Worm (Caenorhabditis elegans) whole organism, young adult: ENCODE measurements around the gene F11D11.4.

Experiments used
- B0019.2 ChIP-seq: fragments of 200-800 bp; sonication (Bioruptor generic); conservative IDR thresholded peaks from 2 replicates; pipeline ENCODE4 v1.3.6; 2022; ENCODE audit warnings: missing genetic modification reagents, missing genetic modification characterization, missing compliant biosample characterization
- B0336.3 ChIP-seq: fragments of 200-800 bp; sonication (Bioruptor generic); IDR thresholded peaks from 2 replicates; pipeline ENCODE4 v1.3.6; 2022; ENCODE audit warnings: missing genetic modification characterization, missing compliant biosample characterization
- D2030.7 ChIP-seq: fragments of 200-800 bp; sonication (Bioruptor generic); IDR thresholded peaks from 2 replicates; pipeline ENCODE4 v1.3.6; 2022; ENCODE audit warnings: missing genetic modification reagents, missing genetic modification characterization, missing compliant biosample characterization
- F10E7.11 ChIP-seq: sonication (generic microtip); optimal IDR thresholded peaks from 2 replicates; lab custom pipeline; 2017; ENCODE audit warnings: mild to moderate bottlenecking, missing genetic modification characterization, moderate library complexity, missing compliant biosample characterization
- F23B12.7 ChIP-seq: sonication (generic microtip); optimal IDR thresholded peaks from 2 replicates; lab custom pipeline; 2017; ENCODE audit warnings: missing genetic modification characterization, mild to moderate bottlenecking, missing compliant biosample characterization, antibody characterized with exemption, moderate library complexity; ENCODE audit not compliant: insufficient read depth
- F49E8.2 ChIP-seq: sonication (generic microtip); optimal IDR thresholded peaks from 3 replicates; lab custom pipeline; 2017; ENCODE audit warnings: missing genetic modification characterization, mild to moderate bottlenecking, missing compliant biosample characterization, antibody characterized with exemption, moderate library complexity; ENCODE audit not compliant: insufficient read depth
- F57A8.1 ChIP-seq: fragments of 200-800 bp; sonication (Bioruptor generic); optimal IDR thresholded peaks from 2 replicates; lab custom pipeline; 2018; ENCODE audit warnings: mild to moderate bottlenecking, missing genetic modification characterization, moderate library complexity, missing compliant biosample characterization
- Y56A3A.18 ChIP-seq: fragments of 200-800 bp; sonication (Bioruptor generic); IDR thresholded peaks from 2 replicates; pipeline ENCODE4 v1.3.6; 2022; ENCODE audit warnings: missing genetic modification reagents, missing genetic modification characterization, missing compliant biosample characterization
- akir-1 ChIP-seq: fragments of 200-800 bp; sonication (Bioruptor generic); optimal IDR thresholded peaks from 2 replicates; lab custom pipeline; 2018; ENCODE audit warnings: mild to moderate bottlenecking, missing genetic modification characterization, moderate library complexity, missing compliant biosample characterization
- athp-1 ChIP-seq: sonication (generic microtip); optimal IDR thresholded peaks from 2 replicates; lab custom pipeline; 2017; ENCODE audit warnings: mild to moderate bottlenecking, missing genetic modification characterization, missing compliant biosample characterization
- attf-5 ChIP-seq: fragments of 200-800 bp; sonication (Bioruptor generic); optimal IDR thresholded peaks from 2 replicates; lab custom pipeline; 2018; ENCODE audit warnings: mild to moderate bottlenecking, missing genetic modification characterization, missing compliant biosample characterization
- attf-6 ChIP-seq: fragments of 200-800 bp; sonication (Bioruptor generic); IDR thresholded peaks from 2 replicates; pipeline ENCODE4 v1.3.6; 2022; ENCODE audit warnings: missing genetic modification reagents, missing genetic modification characterization, missing compliant biosample characterization
- bed-2 ChIP-seq: fragments of 200-800 bp; sonication (Bioruptor generic); IDR thresholded peaks from 2 replicates; pipeline ENCODE4 v1.3.6; 2022; ENCODE audit warnings: missing genetic modification reagents, missing genetic modification characterization, missing compliant biosample characterization
- cebp-1 ChIP-seq, 2 experiments: fragments of 200-800 bp in 1 of 2; sonication (Bioruptor generic) in 1 of 2; sonication (generic microtip) in 1 of 2; IDR thresholded peaks in 1 of 2; optimal IDR thresholded peaks in 1 of 2; 2 replicates each; pipeline versions ENCODE4 v1.3.6 to Lab custom; 2017 to 2022; ENCODE audit warnings: missing compliant biosample characterization in 2 of 2, missing genetic modification characterization in 2 of 2, mild to moderate bottlenecking in 1 of 2, missing genetic modification reagents in 1 of 2, moderate library complexity in 1 of 2
- ceh-58 ChIP-seq: fragments of 200-800 bp; sonication (Bioruptor generic); IDR thresholded peaks from 2 replicates; pipeline ENCODE4 v1.3.6; 2022; ENCODE audit warnings: missing genetic modification characterization, missing compliant biosample characterization
- die-1 ChIP-seq: sonication (generic microtip); optimal IDR thresholded peaks from 2 replicates; lab custom pipeline; 2016; ENCODE audit warnings: missing genotype, mild to moderate bottlenecking, missing genetic modification characterization, missing compliant biosample characterization
- egl-18 ChIP-seq: fragments of 200-800 bp; sonication (Bioruptor generic); IDR thresholded peaks from 2 replicates; pipeline ENCODE4 v1.3.6; 2022; ENCODE audit warnings: missing genetic modification reagents, missing genetic modification characterization, missing compliant biosample characterization
- egl-44 ChIP-seq: fragments of 200-800 bp; sonication (Bioruptor generic); IDR thresholded peaks from 2 replicates; pipeline ENCODE4 v1.3.6; 2022; ENCODE audit warnings: missing genetic modification reagents, missing genetic modification characterization, missing compliant biosample characterization
- ekl-4 ChIP-seq: fragments of 200-800 bp; sonication (Bioruptor generic); IDR thresholded peaks from 2 replicates; pipeline ENCODE4 v1.3.6; 2022; ENCODE audit warnings: missing genetic modification reagents, missing genetic modification characterization, missing compliant biosample characterization
- gei-17 ChIP-seq: fragments of 200-800 bp; sonication (Bioruptor generic); optimal IDR thresholded peaks from 2 replicates; lab custom pipeline; 2018; ENCODE audit warnings: mild to moderate bottlenecking, missing genetic modification characterization, missing compliant biosample characterization
- let-607 ChIP-seq, 2 experiments: fragments of 200-800 bp in 1 of 2; sonication (Bioruptor generic) in 1 of 2; sonication (generic microtip) in 1 of 2; optimal IDR thresholded peaks; 2 replicates each; lab custom pipeline; 2016 to 2018; ENCODE audit warnings: mild to moderate bottlenecking in 2 of 2, missing compliant biosample characterization in 2 of 2, missing genetic modification characterization in 2 of 2, moderate library complexity in 2 of 2, missing genotype in 1 of 2
- lin-35 ChIP-seq, 3 experiments: fragments of 150-350 bp in 2 of 3; sonication (generic microtip) in 1 of 3; optimal IDR thresholded peaks; 2 replicates each; lab custom pipeline; 2014 to 2018; ENCODE audit warnings: missing biosample characterization in 3 of 3, missing genetic modification characterization in 3 of 3, missing genetic modification reagents in 3 of 3
- lin-40 ChIP-seq: sonication (generic microtip); optimal IDR thresholded peaks from 2 replicates; lab custom pipeline; 2016; ENCODE audit warnings: missing genetic modification characterization, mild to moderate bottlenecking, missing compliant biosample characterization, missing genotype, missing genetic modification reagents
- lsy-27 ChIP-seq: sonication (generic microtip); optimal IDR thresholded peaks from 2 replicates; lab custom pipeline; 2017; ENCODE audit warnings: missing genetic modification characterization, mild to moderate bottlenecking, missing compliant biosample characterization, antibody characterized with exemption, missing genotype, borderline replicate concordance; ENCODE audit not compliant: insufficient read depth
- madf-10 ChIP-seq: sonication (generic microtip); optimal IDR thresholded peaks from 2 replicates; lab custom pipeline; 2016; ENCODE audit warnings: mild to moderate bottlenecking, missing genetic modification characterization, missing compliant biosample characterization
- madf-8 ChIP-seq: fragments of 200-800 bp; sonication (Bioruptor generic); conservative IDR thresholded peaks from 2 replicates; pipeline ENCODE4 v1.3.6; 2022; ENCODE audit warnings: missing genetic modification reagents, missing genetic modification characterization, missing compliant biosample characterization
- mcd-1 ChIP-seq: fragments of 200-800 bp; sonication (Bioruptor generic); IDR thresholded peaks from 2 replicates; pipeline ENCODE4 v1.3.6; 2022; ENCODE audit warnings: missing genetic modification reagents, missing genetic modification characterization, missing compliant biosample characterization
- nfya-2 ChIP-seq: fragments of 200-800 bp; sonication (Bioruptor generic); IDR thresholded peaks from 2 replicates; pipeline ENCODE4 v1.3.6; 2022; ENCODE audit warnings: missing genetic modification reagents, missing genetic modification characterization, missing compliant biosample characterization
- nhr-120 ChIP-seq: fragments of 200-800 bp; sonication (Bioruptor generic); IDR thresholded peaks from 2 replicates; pipeline ENCODE4 v1.3.6; 2022; ENCODE audit warnings: missing genetic modification characterization, missing compliant biosample characterization
- nhr-80 ChIP-seq: sonication (generic microtip); optimal IDR thresholded peaks from 2 replicates; lab custom pipeline; 2016; ENCODE audit warnings: missing genetic modification characterization, missing compliant biosample characterization
- pbrm-1 ChIP-seq: fragments of 200-800 bp; sonication (Bioruptor generic); IDR thresholded peaks from 2 replicates; pipeline ENCODE4 v1.3.6; 2022; ENCODE audit warnings: missing genetic modification reagents, missing genetic modification characterization, missing compliant biosample characterization
- pha-4 ChIP-seq: fragments of 150-350 bp; sonication (generic microtip); optimal IDR thresholded peaks from 2 replicates; lab custom pipeline; 2014; ENCODE audit warnings: missing biosample characterization, missing genetic modification reagents, missing genetic modification characterization
- rcor-1 ChIP-seq: fragments of 200-800 bp; sonication (Bioruptor generic); IDR thresholded peaks from 2 replicates; pipeline ENCODE4 v1.3.6; 2022; ENCODE audit warnings: missing genetic modification reagents, missing genetic modification characterization, missing compliant biosample characterization
- repo-1 ChIP-seq: sonication (generic microtip); optimal IDR thresholded peaks from 2 replicates; lab custom pipeline; 2017; ENCODE audit warnings: mild to moderate bottlenecking, missing genetic modification characterization, missing compliant biosample characterization
- sea-2 ChIP-seq: fragments of 200-800 bp; sonication (Bioruptor generic); IDR thresholded peaks from 2 replicates; pipeline ENCODE4 v1.3.6; 2022; ENCODE audit warnings: missing genetic modification characterization, missing compliant biosample characterization
- snpc-1.1 ChIP-seq: sonication (generic microtip); optimal IDR thresholded peaks from 2 replicates; lab custom pipeline; 2017; ENCODE audit warnings: missing genetic modification characterization, mild to moderate bottlenecking, missing compliant biosample characterization, antibody characterized with exemption, moderate library complexity, missing genotype, missing genetic modification reagents; ENCODE audit not compliant: insufficient read depth
- snpc-3.4 ChIP-seq: sonication (generic microtip); optimal IDR thresholded peaks from 2 replicates; lab custom pipeline; 2017; ENCODE audit warnings: missing genetic modification characterization, mild to moderate bottlenecking, missing compliant biosample characterization, antibody characterized with exemption, moderate library complexity, missing genotype, missing genetic modification reagents
- tbx-9 ChIP-seq: sonication (generic microtip); optimal IDR thresholded peaks from 2 replicates; lab custom pipeline; 2016; ENCODE audit warnings: borderline replicate concordance, missing genetic modification characterization, inconsistent platforms, missing compliant biosample characterization
- unc-130 ChIP-seq: sonication (generic microtip); optimal IDR thresholded peaks from 2 replicates; lab custom pipeline; 2016; ENCODE audit warnings: missing genetic modification reagents, missing genetic modification characterization, missing compliant biosample characterization
- zfh-2 ChIP-seq: fragments of 200-800 bp; sonication (Bioruptor generic); conservative IDR thresholded peaks from 2 replicates; pipeline ENCODE4 v1.3.6; 2022; ENCODE audit warnings: missing genetic modification reagents, missing genetic modification characterization, missing compliant biosample characterization
- zim-3 ChIP-seq: sonication (generic microtip); optimal IDR thresholded peaks from 2 replicates; lab custom pipeline; 2017; ENCODE audit warnings: mild to moderate bottlenecking, missing genetic modification characterization, moderate library complexity, missing compliant biosample characterization
- ztf-18 ChIP-seq: sonication (generic microtip); optimal IDR thresholded peaks from 2 replicates; lab custom pipeline; 2016; ENCODE audit warnings: missing genotype, mild to moderate bottlenecking, missing genetic modification characterization, missing compliant biosample characterization
- ztf-28 ChIP-seq: fragments of 200-800 bp; sonication (Bioruptor generic); IDR thresholded peaks from 2 replicates; pipeline ENCODE4 v1.3.6; 2022; ENCODE audit warnings: missing genetic modification reagents, missing genetic modification characterization, missing compliant biosample characterization
- ztf-6 ChIP-seq: fragments of 200-800 bp; sonication (Bioruptor generic); IDR thresholded peaks from 2 replicates; pipeline ENCODE4 v1.3.6; 2022; ENCODE audit warnings: missing genetic modification reagents, missing genetic modification characterization, missing compliant biosample characterization

F11D11.4 gene

DNA sequence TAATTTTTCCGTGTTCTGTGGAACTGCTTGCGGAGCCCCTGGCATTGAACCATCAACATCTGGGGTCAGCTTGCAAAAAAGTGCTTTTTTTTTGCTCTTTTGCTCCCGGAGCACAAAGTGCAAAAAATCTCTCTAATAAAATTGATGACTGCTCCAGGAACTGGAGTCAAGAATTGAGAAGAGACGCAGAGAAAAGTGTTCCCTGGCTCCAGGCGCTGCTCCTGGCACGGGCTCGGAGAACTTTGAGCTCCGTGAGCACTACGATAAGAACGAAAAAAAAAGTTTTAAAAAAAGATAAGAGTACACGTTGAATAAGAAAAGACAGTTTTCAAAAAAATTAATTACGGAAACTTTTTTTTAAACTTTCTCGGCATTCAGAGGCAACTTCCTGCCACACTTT lies 21.6 kb downstream of the F11D11.4 start (continued):
- TF ChIP-seq zfh-2 (peak; percentile 48), tbx-9 (tag; lab: Kevin White, UChicago) (no peak), attf-6 (GFP tag; lab: Robert Waterston, UW) (no peak), sea-2 (GFP tag; lab: Robert Waterston, UW) (no peak), ceh-58 (GFP tag; lab: Robert Waterston, UW) (no peak), rcor-1 (GFP tag; lab: Robert Waterston, UW) (no peak), Y56A3A.18 (no peak), lin-35 (GFP tag; optimal IDR thresholded peaks at IDR 0.05; lab: Kevin White, UChicago) (peak in 1 of 3 experiments; percentile 15), die-1 (tag; lab: Kevin White, UChicago) (no peak), nfya-2 (GFP tag; lab: Robert Waterston, UW) (no peak), madf-10 (tag; lab: Kevin White, UChicago) (no peak), nhr-120 (GFP tag; lab: Robert Waterston, UW) (no peak), gei-17 (GFP tag; lab: Kevin White, UChicago) (no peak), F49E8.2 (no peak), D2030.7 (no peak), nhr-80 (peak; percentile 76), ztf-28 (GFP tag; lab: Robert Waterston, UW) (no peak)
- TF ChIP-seq, all 124 proteins: peak for 7

DNA sequence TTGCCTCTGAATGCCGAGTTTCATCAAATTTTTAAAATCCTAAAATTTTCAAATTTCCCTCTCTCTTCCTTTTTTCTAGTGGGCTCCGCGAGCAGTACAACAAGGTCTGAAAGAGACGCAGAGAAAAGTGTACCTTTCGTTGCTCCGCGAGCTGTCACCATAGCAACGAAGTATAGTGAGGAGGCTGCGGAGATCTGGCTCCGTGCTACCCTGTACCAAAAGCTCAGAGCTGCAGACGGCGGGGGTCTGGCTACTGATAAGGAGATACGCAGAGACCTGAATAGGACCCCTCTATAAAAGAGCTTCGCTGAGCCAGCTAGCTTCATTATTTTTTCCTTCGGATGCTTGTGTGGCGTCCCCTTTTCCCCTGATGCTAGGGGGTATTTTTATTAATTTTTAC lies 22.3 kb downstream of the F11D11.4 start, which contains the start of gene Y17D7B.10:
Gene Y17D7B.10, plus strand, starts transcription at position 243 of the 400 bp plus-strand sequence.
- TF ChIP-seq F57A8.1 (GFP tag; lab: Kevin White, UChicago) (no peak), snpc-1.1 (no peak), repo-1 (tag; lab: Kevin White, UChicago) (no peak), ztf-28 (GFP tag; lab: Robert Waterston, UW) (no peak), ztf-6 (GFP tag; lab: Robert Waterston, UW) (no peak), athp-1 (tag; lab: Kevin White, UChicago) (no peak), F23B12.7 (tag; lab: Kevin White, UChicago) (no peak), madf-8 (no peak), pbrm-1 (no peak), zim-3 (tag; lab: Kevin White, UChicago) (no peak), F10E7.11 (tag; lab: Kevin White, UChicago) (no peak), nhr-80 (no peak), nfya-2 (GFP tag; lab: Robert Waterston, UW) (no peak), pha-4 (no peak), mcd-1 (GFP tag; lab: Robert Waterston, UW) (no peak), ztf-18 (tag; lab: Kevin White, UChicago) (no peak), bed-2 (no peak), egl-44 (GFP tag; lab: Robert Waterston, UW) (no peak), let-607 (tag; optimal IDR thresholded peaks at IDR 0.05; lab: Kevin White, UChicago) (no peak), cebp-1 (GFP tag; IDR thresholded peaks at IDR 0.05; lab: Robert Waterston, UW) (no peak), cebp-1 (tag; optimal IDR thresholded peaks at IDR 0.05; lab: Kevin White, UChicago) (no peak)

DNA sequence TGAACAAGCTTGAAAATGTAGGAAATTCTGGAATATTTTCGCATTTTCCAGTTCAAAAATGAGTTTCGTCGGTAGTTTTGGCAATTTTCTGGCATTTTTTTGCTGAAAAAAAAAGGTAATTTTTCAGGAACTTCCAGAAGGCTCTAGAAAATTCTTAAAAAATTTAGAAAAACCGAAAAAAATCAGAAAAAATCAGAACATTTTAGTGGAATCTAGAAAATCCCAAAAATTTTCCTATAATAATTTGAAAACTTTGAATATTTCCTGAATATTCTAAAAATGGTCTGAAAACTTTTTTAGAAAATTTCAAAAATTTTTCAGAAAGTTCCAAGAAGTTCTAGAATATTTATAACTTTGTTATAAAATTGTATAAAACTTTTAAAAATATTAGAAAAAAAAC lies 25.5 kb downstream of the F11D11.4 start, which contains the start of gene Y17D7B.3:
Gene Y17D7B.3, minus strand, starts transcription at position 101 of the 400 bp plus-strand sequence.
- TF ChIP-seq lsy-27 (tag; lab: Kevin White, UChicago): no peak
- TF ChIP-seq lin-40 (tag; lab: Kevin White, UChicago): no peak
- TF ChIP-seq akir-1: no peak
- TF ChIP-seq ceh-58 (GFP tag; lab: Robert Waterston, UW): no peak
- no peak for TF ChIP-seq tbx-9 (tag; lab: Kevin White, UChicago)
- TF ChIP-seq ekl-4 (GFP tag; lab: Robert Waterston, UW): no peak
- TF ChIP-seq B0019.2 (GFP tag; lab: Robert Waterston, UW): no peak
- TF ChIP-seq egl-18 (GFP tag; lab: Robert Waterston, UW): no peak
- TF ChIP-seq attf-5 (GFP tag; lab: Kevin White, UChicago): no peak
- no peak for TF ChIP-seq snpc-3.4 (tag; lab: Kevin White, UChicago)
- no peak for TF ChIP-seq cebp-1 (GFP tag; IDR thresholded peaks at IDR 0.05; lab: Robert Waterston, UW)
- TF ChIP-seq cebp-1 (tag; optimal IDR thresholded peaks at IDR 0.05; lab: Kevin White, UChicago): no peak
- TF ChIP-seq B0336.3 (GFP tag; lab: Robert Waterston, UW): no peak
- TF ChIP-seq unc-130: no peak
